Fruit fly (Drosophila melanogaster): ENCODE measurements around the gene eRF1.

The eRF1 gene

DNA sequence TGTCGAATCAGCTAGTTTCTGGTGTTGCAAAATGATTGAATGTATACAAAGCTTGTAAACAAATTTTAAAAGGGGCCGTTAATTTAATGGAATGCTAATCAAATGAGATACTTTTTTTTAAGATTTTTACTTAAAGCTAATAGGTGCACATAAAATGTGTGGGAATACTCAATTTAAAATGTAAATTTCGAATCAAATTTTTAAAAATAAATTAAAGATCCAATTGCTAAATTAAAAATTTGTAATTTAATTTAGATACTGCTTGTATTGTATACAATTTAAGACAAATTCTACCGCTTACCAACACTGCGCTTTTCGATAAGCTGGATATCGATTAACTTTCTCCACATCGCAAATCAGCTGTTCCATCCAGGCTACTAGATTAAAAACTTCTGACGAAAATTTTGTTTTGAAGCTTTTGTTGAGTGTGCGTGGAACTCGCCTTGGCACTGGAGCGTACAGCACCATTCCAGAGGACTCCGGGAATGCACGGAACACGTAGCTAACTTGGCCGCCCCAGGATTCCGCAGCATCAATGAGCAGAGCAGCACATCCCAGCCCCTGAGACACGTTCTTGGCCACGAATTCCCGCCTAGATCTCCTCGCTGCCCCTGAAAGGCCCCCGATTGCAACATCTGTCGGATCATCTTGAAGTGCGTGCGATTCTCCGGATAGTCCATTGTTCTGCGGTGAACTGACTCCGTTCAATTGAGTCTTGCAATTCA is 36.1 kb downstream of the eRF1 start, which contains the start of the genes CG5498 and fbl (continued):
- no peak for TF ChIP-seq fd102C (GFP tag; optimal IDR thresholded peaks at IDR 0.05)
- TF ChIP-seq CG13296 (GFP tag; optimal IDR thresholded peaks at IDR 0.05), result peak; percentile 64
- peak; percentile 17 for TF ChIP-seq gfzf (GFP tag; optimal IDR thresholded peaks at IDR 0.05)
- TF ChIP-seq Scr (GFP tag; IDR thresholded peaks at IDR 0.05; ENCODE audit: partially characterized antibody), result peak; percentile 34; the same call in 1 of the 2 replicates
- TF ChIP-seq Six4 (GFP tag; optimal IDR thresholded peaks at IDR 0.05), result peak; percentile 30
- TF ChIP-seq luna (GFP tag; optimal IDR thresholded peaks at IDR 0.05), result no peak
- peak; percentile 53 for TF ChIP-seq bab2 (GFP tag; optimal IDR thresholded peaks at IDR 0.05)
- no peak for TF ChIP-seq CG3163 (GFP tag; optimal IDR thresholded peaks at IDR 0.05)
- TF ChIP-seq hb (GFP tag; IDR thresholded peaks at IDR 0.05; ENCODE audit: partially characterized antibody), result no peak
- peak; percentile 40 for TF ChIP-seq vfl (GFP tag; optimal IDR thresholded peaks at IDR 0.05)
- TF ChIP-seq CG6813 (GFP tag; optimal IDR thresholded peaks at IDR 0.05), result no peak
- TF ChIP-seq CG34376 (GFP tag; optimal IDR thresholded peaks at IDR 0.05), result peak; percentile 75
- peak; percentile 38 for TF ChIP-seq Dp (GFP tag; optimal IDR thresholded peaks at IDR 0.05)
- no peak for TF ChIP-seq Sry-β (GFP tag; optimal IDR thresholded peaks at IDR 0.05)
- TF ChIP-seq vnd (GFP tag; IDR thresholded peaks at IDR 0.05; ENCODE audit: partially characterized antibody), result no peak
- TF ChIP-seq p53 (GFP tag; optimal IDR thresholded peaks at IDR 0.05), result no peak
- peak; percentile 80; the same call in 2 of the 3 replicates for TF ChIP-seq CG17361 (GFP tag; IDR thresholded peaks at IDR 0.05)
- no peak for TF ChIP-seq D (optimal IDR thresholded peaks at IDR 0.05)
- peak; percentile 41 for TF ChIP-seq D (GFP tag; optimal IDR thresholded peaks at IDR 0.05)
- TF ChIP-seq B-H2 (GFP tag; optimal IDR thresholded peaks at IDR 0.05), result peak; percentile 70
- TF ChIP-seq CG1792 (GFP tag; optimal IDR thresholded peaks at IDR 0.05), result no peak
- peak; percentile 84 for TF ChIP-seq sd (tag; optimal IDR thresholded peaks at IDR 0.05)
- peak; percentile 78 for TF ChIP-seq Hsf (GFP tag; optimal IDR thresholded peaks at IDR 0.05)
- 0 out of 2 replicates have a peak, but pooled peaks have one; percentile 34 for TF ChIP-seq crol (GFP tag; IDR thresholded peaks at IDR 0.05)
- peak; percentile 46 for TF ChIP-seq tin (GFP tag; optimal IDR thresholded peaks at IDR 0.05)
- TF ChIP-seq CG9437 (GFP tag; optimal IDR thresholded peaks at IDR 0.05), result peak; percentile 52
- TF ChIP-seq dpn (GFP tag; optimal IDR thresholded peaks at IDR 0.05), result peak; percentile 50 to 73
- peak; percentile 38 for TF ChIP-seq Asciz (GFP tag; optimal IDR thresholded peaks at IDR 0.05)
- no peak for TF ChIP-seq CG17912 (GFP tag; optimal IDR thresholded peaks at IDR 0.05)
- 0 out of 2 replicates have a peak, but pooled peaks have one; percentile 22 for TF ChIP-seq CG32772 (GFP tag; IDR thresholded peaks at IDR 0.05)
- TF ChIP-seq PHDP (tag; optimal IDR thresholded peaks at IDR 0.05), result peak; percentile 70
- no peak for TF ChIP-seq CG17328 (GFP tag; IDR thresholded peaks at IDR 0.05)
- peak; percentile 77 for TF ChIP-seq grau (tag; optimal IDR thresholded peaks at IDR 0.05)
- TF ChIP-seq ro (GFP tag; IDR thresholded peaks at IDR 0.05), result no peak
- TF ChIP-seq Fer3 (tag; optimal IDR thresholded peaks at IDR 0.05), result peak; percentile 65
- no peak for TF ChIP-seq CG6654 (GFP tag; optimal IDR thresholded peaks at IDR 0.05)
- peak; percentile 26 for TF ChIP-seq CG16815 (GFP tag; optimal IDR thresholded peaks at IDR 0.05)
- TF ChIP-seq Hand (GFP tag; optimal IDR thresholded peaks at IDR 0.05), result no peak
- TF ChIP-seq MBD-R2 (GFP tag; IDR thresholded peaks at IDR 0.05), result peak; percentile 75
- TF ChIP-seq Nf-YA (GFP tag; IDR thresholded peaks at IDR 0.05), result no peak
- no peak for TF ChIP-seq CG14965 (GFP tag; optimal IDR thresholded peaks at IDR 0.05; ENCODE audit: borderline replicate concordance)
- TF ChIP-seq tx (GFP tag; optimal IDR thresholded peaks at IDR 0.05), result peak; percentile 0
- peak; percentile 43 for TF ChIP-seq Lhr (GFP tag; optimal IDR thresholded peaks at IDR 0.05)
- TF ChIP-seq fd64A (GFP tag; optimal IDR thresholded peaks at IDR 0.05), result no peak
- 0 out of 2 replicates have a peak, but pooled peaks have one; percentile 40 for TF ChIP-seq sob (GFP tag; IDR thresholded peaks at IDR 0.05)
- peak; percentile 2 for TF ChIP-seq CG8944 (GFP tag; optimal IDR thresholded peaks at IDR 0.05)
- no peak for TF ChIP-seq abd-A (tag; optimal IDR thresholded peaks at IDR 0.05)
- TF ChIP-seq CG6272 (GFP tag; IDR thresholded peaks at IDR 0.05), result no peak
- peak; percentile 64 for TF ChIP-seq Chrac-16 (GFP tag; optimal IDR thresholded peaks at IDR 0.05)

Measured in whole organism, embryonic.